Worm (Caenorhabditis elegans) whole organism, L2 larva: Measurements from ENCODE around the gene col-144.

Source experiments
- C34F6.9 ChIP-seq: fragments of 150-350 bp; optimal IDR thresholded peaks from 2 replicates; lab custom pipeline; 2014; ENCODE audit warnings: missing biosample characterization, missing genetic modification characterization
- F13H6.1 ChIP-seq: sonication (generic microtip); optimal IDR thresholded peaks from 2 replicates; lab custom pipeline; 2016; ENCODE audit warnings: missing genetic modification characterization, missing compliant biosample characterization
- R02D3.7 ChIP-seq: fragments of 150-350 bp; optimal IDR thresholded peaks from 2 replicates; lab custom pipeline; 2014; ENCODE audit warnings: missing biosample characterization, missing genetic modification characterization
- Y55F3AM.14 ChIP-seq: fragments of 200-800 bp; sonication (Bioruptor generic); optimal IDR thresholded peaks from 2 replicates; lab custom pipeline; 2018; ENCODE audit warnings: mild to moderate bottlenecking, missing genetic modification characterization, missing compliant biosample characterization
- ZK546.5 ChIP-seq: sonication (generic microtip); optimal IDR thresholded peaks from 2 replicates; lab custom pipeline; 2017; ENCODE audit warnings: missing biosample characterization, missing genetic modification characterization
- aly-2 ChIP-seq: fragments of 150-350 bp; optimal IDR thresholded peaks from 2 replicates; lab custom pipeline; 2014; ENCODE audit warnings: missing biosample characterization, missing genetic modification characterization
- ama-1 ChIP-seq: fragments of 150-350 bp; optimal IDR thresholded peaks from 2 replicates; lab custom pipeline; 2018; ENCODE audit warnings: inconsistent platforms
- ceh-16 ChIP-seq: fragments of 150-350 bp; optimal IDR thresholded peaks from 2 replicates; lab custom pipeline; 2014; ENCODE audit warnings: missing biosample characterization, missing genetic modification characterization
- ceh-82 ChIP-seq: fragments of 150-350 bp; optimal IDR thresholded peaks from 2 replicates; lab custom pipeline; 2014; ENCODE audit warnings: missing biosample characterization, missing genetic modification characterization
- crh-2 ChIP-seq: sonication (generic microtip); optimal IDR thresholded peaks from 2 replicates; lab custom pipeline; 2017; ENCODE audit warnings: missing biosample characterization, missing genetic modification characterization
- dmd-4 ChIP-seq: sonication (generic microtip); optimal IDR thresholded peaks from 2 replicates; lab custom pipeline; 2017; ENCODE audit warnings: missing biosample characterization, missing genetic modification characterization
- fos-1 ChIP-seq: fragments of 150-350 bp; optimal IDR thresholded peaks from 2 replicates; lab custom pipeline; 2014; ENCODE audit warnings: missing biosample characterization, missing genetic modification characterization
- gmeb-1 ChIP-seq: fragments of 150-350 bp; optimal IDR thresholded peaks from 2 replicates; lab custom pipeline; 2014; ENCODE audit warnings: missing biosample characterization, missing genetic modification characterization
- lin-13 ChIP-seq: fragments of 150-350 bp; optimal IDR thresholded peaks from 2 replicates; lab custom pipeline; 2014; ENCODE audit warnings: missing biosample characterization, missing genetic modification reagents, missing genetic modification characterization
- lsy-2 ChIP-seq, 2 experiments: fragments of 150-350 bp in 1 of 2; sonication (generic microtip) in 1 of 2; optimal IDR thresholded peaks; 2 replicates each; lab custom pipeline; 2014 to 2017; ENCODE audit warnings: missing biosample characterization in 2 of 2, missing genetic modification characterization in 2 of 2
- mbf-1 ChIP-seq: sonication (generic microtip); optimal IDR thresholded peaks from 2 replicates; lab custom pipeline; 2017; ENCODE audit warnings: missing biosample characterization, missing genetic modification characterization
- mdl-1 ChIP-seq, 2 experiments: fragments of 150-350 bp in 1 of 2; sonication (generic microtip) in 1 of 2; optimal IDR thresholded peaks; 2 replicates each; lab custom pipeline; 2017; ENCODE audit warnings: missing biosample characterization in 2 of 2, missing genetic modification characterization in 2 of 2
- nhr-10 ChIP-seq: sonication (generic microtip); optimal IDR thresholded peaks from 2 replicates; lab custom pipeline; 2017; ENCODE audit warnings: missing biosample characterization, missing genetic modification characterization
- nhr-11 ChIP-seq: fragments of 150-350 bp; optimal IDR thresholded peaks from 2 replicates; lab custom pipeline; 2014; ENCODE audit warnings: missing biosample characterization, missing genetic modification characterization
- nhr-12 ChIP-seq: fragments of 150-350 bp; optimal IDR thresholded peaks from 2 replicates; lab custom pipeline; 2014; ENCODE audit warnings: missing biosample characterization, missing genetic modification characterization
- nhr-129 ChIP-seq: fragments of 150-350 bp; optimal IDR thresholded peaks from 2 replicates; lab custom pipeline; 2014; ENCODE audit warnings: missing biosample characterization, missing genetic modification characterization
- nhr-21 ChIP-seq: fragments of 150-350 bp; optimal IDR thresholded peaks from 2 replicates; lab custom pipeline; 2014; ENCODE audit warnings: missing biosample characterization, missing genetic modification characterization
- nhr-237 ChIP-seq: fragments of 150-350 bp; optimal IDR thresholded peaks from 2 replicates; lab custom pipeline; 2014; ENCODE audit warnings: missing biosample characterization, missing genetic modification characterization
- nhr-25 ChIP-seq: fragments of 150-350 bp; sonication (generic microtip); optimal IDR thresholded peaks from 3 replicates; lab custom pipeline; 2014; ENCODE audit warnings: missing biosample characterization, missing genetic modification characterization
- nhr-6 ChIP-seq: fragments of 150-350 bp; optimal IDR thresholded peaks from 2 replicates; lab custom pipeline; 2014; ENCODE audit warnings: missing biosample characterization, missing genetic modification characterization
- nhr-77 ChIP-seq: fragments of 150-350 bp; optimal IDR thresholded peaks from 2 replicates; lab custom pipeline; 2014; ENCODE audit warnings: missing biosample characterization, missing genetic modification characterization
- peb-1 ChIP-seq: fragments of 150-350 bp; optimal IDR thresholded peaks from 2 replicates; lab custom pipeline; 2014; ENCODE audit warnings: missing biosample characterization, missing genetic modification characterization
- sma-3 ChIP-seq: sonication (generic microtip); optimal IDR thresholded peaks from 2 replicates; lab custom pipeline; 2016; ENCODE audit warnings: missing genetic modification reagents, missing genetic modification characterization, missing compliant biosample characterization
- snpc-4 ChIP-seq: fragments of 150-350 bp; optimal IDR thresholded peaks from 2 replicates; lab custom pipeline; 2014; ENCODE audit warnings: missing biosample characterization, missing genetic modification characterization
- unc-55 ChIP-seq: fragments of 150-350 bp; sonication (generic microtip); optimal IDR thresholded peaks from 3 replicates; lab custom pipeline; 2014; ENCODE audit warnings: missing biosample characterization, missing genetic modification reagents, missing genetic modification characterization
- unc-62 ChIP-seq: fragments of 150-350 bp; optimal IDR thresholded peaks from 2 replicates; lab custom pipeline; 2014; ENCODE audit warnings: missing biosample characterization, missing genetic modification reagents, missing genetic modification characterization
- zag-1 ChIP-seq: fragments of 150-350 bp; optimal IDR thresholded peaks from 2 replicates; lab custom pipeline; 2014; ENCODE audit warnings: missing biosample characterization, missing genetic modification characterization
- ztf-1 ChIP-seq: fragments of 200-800 bp; sonication (Bioruptor generic); conservative IDR thresholded peaks from 2 replicates; pipeline ENCODE4 v1.3.6; 2022; ENCODE audit warnings: missing genetic modification characterization, missing compliant biosample characterization
- ztf-11 ChIP-seq: sonication (generic microtip); optimal IDR thresholded peaks from 2 replicates; lab custom pipeline; 2017; ENCODE audit warnings: missing biosample characterization, missing genetic modification characterization
- ztf-4 ChIP-seq: fragments of 150-350 bp; optimal IDR thresholded peaks from 2 replicates; lab custom pipeline; 2014; ENCODE audit warnings: missing biosample characterization, missing genetic modification characterization

Gene col-144

DNA sequence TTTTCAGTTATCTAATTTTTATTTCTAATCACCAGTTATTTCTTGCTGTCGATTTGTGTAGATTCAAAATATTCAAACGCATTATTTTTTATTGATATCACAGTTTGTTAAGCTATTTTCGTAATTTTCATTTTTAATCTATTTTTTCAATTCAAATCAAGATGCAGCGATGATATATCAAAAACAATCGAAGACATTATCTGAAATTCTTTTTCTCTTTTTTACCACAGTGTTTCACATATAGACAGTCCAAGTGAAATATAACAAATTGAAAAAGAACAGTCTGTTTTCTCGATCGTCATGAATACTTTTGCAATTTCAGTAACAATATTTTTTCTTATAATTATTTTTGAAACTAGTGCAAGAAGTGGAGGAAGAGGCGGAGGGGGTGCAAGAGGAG lies 35.1 kb downstream of the col-144 start, which contains the start of gene F21C10.5:
Gene F21C10.5, plus strand, starts transcription at position 301 of the 400 bp plus-strand sequence.
- no peak for TF ChIP-seq snpc-4 (tag; lab: Kevin White, UChicago)
- TF ChIP-seq ceh-16 (tag; lab: Kevin White, UChicago) = no peak
- no peak for TF ChIP-seq ztf-4 (tag; lab: Kevin White, UChicago)
- TF ChIP-seq Y55F3AM.14 (GFP tag; lab: Kevin White, UChicago) = no peak
- no peak for TF ChIP-seq nhr-10 (tag; lab: Kevin White, UChicago)
- no peak for TF ChIP-seq unc-55 (GFP tag; lab: Kevin White, UChicago)
- TF ChIP-seq nhr-25 (tag; lab: Kevin White, UChicago) = no peak
- TF ChIP-seq nhr-12 (tag; lab: Kevin White, UChicago) = no peak
- TF ChIP-seq F13H6.1 (tag; lab: Kevin White, UChicago) = no peak
- no peak for TF ChIP-seq mbf-1 (tag; lab: Kevin White, UChicago)
- no peak for TF ChIP-seq R02D3.7
- TF ChIP-seq unc-62 (GFP tag; lab: Kevin White, UChicago) = no peak
- no peak for TF ChIP-seq nhr-237 (tag; lab: Kevin White, UChicago)
- TF ChIP-seq sma-3 (GFP tag; lab: Kevin White, UChicago) = no peak
- TF ChIP-seq gmeb-1 (tag; lab: Kevin White, UChicago) = no peak
- no peak for TF ChIP-seq lsy-2 (tag; optimal IDR thresholded peaks at IDR 0.05; lab: Kevin White, UChicago)
- no peak for TF ChIP-seq C34F6.9 (tag; lab: Kevin White, UChicago)
- no peak for TF ChIP-seq nhr-129 (tag; lab: Kevin White, UChicago)
- no peak for TF ChIP-seq ztf-1 (GFP tag; lab: Robert Waterston, UW)
- TF ChIP-seq, all 48 proteins: peak for 0

DNA sequence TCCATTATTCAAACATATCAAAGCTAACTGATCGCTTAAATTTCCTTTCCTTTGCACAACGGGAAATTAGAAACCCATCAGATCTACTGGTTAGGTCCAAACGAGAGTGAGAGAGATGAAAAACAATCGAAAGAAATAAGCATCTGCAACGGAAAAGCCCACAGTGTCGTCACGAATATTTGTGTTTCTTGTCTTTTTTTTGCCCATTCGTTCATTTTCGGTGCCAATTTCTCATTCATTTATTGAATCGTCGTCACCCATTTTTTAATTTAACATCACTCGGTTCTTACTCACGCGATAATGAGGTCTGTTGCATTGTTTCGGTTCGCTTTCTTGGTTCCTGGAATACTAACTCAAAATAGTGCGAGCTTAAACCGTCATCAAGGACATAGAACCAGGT lies 36.3 kb downstream of the col-144 start, which contains the start of gene F21C10.6:
Gene F21C10.6, plus strand, starts transcription at position 301 of the 400 bp plus-strand sequence.
- TF ChIP-seq mdl-1 (tag; optimal IDR thresholded peaks at IDR 0.05; lab: Kevin White, UChicago) = no peak
- TF ChIP-seq fos-1 = no peak
- TF ChIP-seq nhr-21 (tag; lab: Kevin White, UChicago) = no peak
- TF ChIP-seq nhr-237 (tag; lab: Kevin White, UChicago) = no peak
- no peak for TF ChIP-seq ztf-4 (tag; lab: Kevin White, UChicago)
- no peak for TF ChIP-seq nhr-12 (tag; lab: Kevin White, UChicago)
- no peak for TF ChIP-seq ZK546.5
- no peak for TF ChIP-seq unc-55 (GFP tag; lab: Kevin White, UChicago)
- TF ChIP-seq sma-3 (GFP tag; lab: Kevin White, UChicago) = no peak
- no peak for TF ChIP-seq F13H6.1 (tag; lab: Kevin White, UChicago)
- TF ChIP-seq nhr-129 (tag; lab: Kevin White, UChicago) = no peak
- no peak for TF ChIP-seq nhr-77 (tag; lab: Kevin White, UChicago)
- TF ChIP-seq nhr-25 (tag; lab: Kevin White, UChicago) = no peak
- no peak for TF ChIP-seq peb-1 (tag; lab: Kevin White, UChicago)
- TF ChIP-seq dmd-4 (tag; lab: Kevin White, UChicago) = no peak
- no peak for TF ChIP-seq C34F6.9 (tag; lab: Kevin White, UChicago)
- no peak for TF ChIP-seq ztf-11 (tag; lab: Kevin White, UChicago)
- no peak for TF ChIP-seq ceh-82 (tag; lab: Kevin White, UChicago)
- TF ChIP-seq, all 48 proteins: peak for 0

DNA sequence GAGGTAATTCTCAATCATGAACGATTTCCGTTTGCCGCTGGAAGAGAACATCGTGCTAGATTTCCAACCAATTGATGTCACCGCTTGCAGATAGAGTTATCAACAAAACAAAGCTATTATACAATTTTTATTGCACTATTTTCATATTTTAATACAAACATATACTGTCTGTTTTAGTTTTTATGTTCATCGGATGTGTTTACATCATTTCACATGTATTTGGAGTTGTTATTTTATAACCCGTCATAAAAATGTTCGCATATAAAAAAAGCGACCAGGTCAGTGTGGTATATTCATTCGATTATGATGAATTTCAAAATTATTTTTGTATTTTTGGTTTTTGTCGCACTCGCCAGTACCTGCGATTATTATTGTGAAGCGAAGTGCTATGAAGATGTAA lies 37.3 kb downstream of the col-144 start, which contains the start of gene F21C10.11:
Gene F21C10.11, plus strand, starts transcription at position 301 of the 400 bp plus-strand sequence.
- TF ChIP-seq nhr-12 (tag; lab: Kevin White, UChicago) (no peak), mdl-1 (tag; optimal IDR thresholded peaks at IDR 0.05; lab: Kevin White, UChicago) (no peak), crh-2 (no peak), fos-1 (no peak), nhr-129 (tag; lab: Kevin White, UChicago) (no peak), Y55F3AM.14 (GFP tag; lab: Kevin White, UChicago) (no peak), mbf-1 (tag; lab: Kevin White, UChicago) (no peak), ama-1 (no peak), ztf-1 (GFP tag; lab: Robert Waterston, UW) (no peak), nhr-6 (tag; lab: Kevin White, UChicago) (no peak), lin-13 (GFP tag; lab: Kevin White, UChicago) (no peak), sma-3 (GFP tag; lab: Kevin White, UChicago) (no peak), zag-1 (tag; lab: Kevin White, UChicago) (no peak), dmd-4 (tag; lab: Kevin White, UChicago) (no peak), aly-2 (tag; lab: Kevin White, UChicago) (no peak)

DNA sequence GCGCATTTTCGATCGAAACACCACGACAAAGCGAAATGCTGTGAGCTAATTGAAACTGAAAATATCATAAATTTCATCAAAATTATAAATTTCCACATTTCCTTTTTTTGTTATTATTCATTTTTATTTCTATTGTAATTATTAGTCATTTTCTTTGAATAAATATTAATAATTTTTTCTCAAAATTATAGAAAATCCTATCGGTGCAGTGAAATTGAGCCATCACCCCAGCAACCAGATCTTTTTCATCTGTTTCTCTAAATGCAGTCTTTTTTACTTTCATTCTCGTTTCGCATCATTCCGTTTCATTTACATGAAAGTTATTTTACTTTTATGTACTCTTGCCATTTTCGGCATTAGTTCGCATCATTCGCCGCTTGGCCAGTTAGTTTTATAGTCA lies 38.4 kb downstream of the col-144 start, which contains the start of gene F21C10.13:
Gene F21C10.13, plus strand, starts transcription at position 301 of the 400 bp plus-strand sequence.
- TF ChIP-seq sma-3 (GFP tag; lab: Kevin White, UChicago) = no peak
- no peak for TF ChIP-seq unc-55 (GFP tag; lab: Kevin White, UChicago)
- no peak for TF ChIP-seq F13H6.1 (tag; lab: Kevin White, UChicago)
- TF ChIP-seq nhr-77 (tag; lab: Kevin White, UChicago) = no peak
- TF ChIP-seq nhr-237 (tag; lab: Kevin White, UChicago) = no peak
- no peak for TF ChIP-seq nhr-10 (tag; lab: Kevin White, UChicago)
- TF ChIP-seq snpc-4 (tag; lab: Kevin White, UChicago) = no peak
- no peak for TF ChIP-seq lin-13 (GFP tag; lab: Kevin White, UChicago)
- TF ChIP-seq Y55F3AM.14 (GFP tag; lab: Kevin White, UChicago) = no peak
- no peak for TF ChIP-seq ama-1
- TF ChIP-seq ZK546.5 = no peak
- no peak for TF ChIP-seq nhr-11 (tag; lab: Kevin White, UChicago)
- TF ChIP-seq lsy-2 (tag; optimal IDR thresholded peaks at IDR 0.05; lab: Kevin White, UChicago) = no peak
